Worm (Caenorhabditis elegans) whole organism, L4 larva: ENCODE data around the gene wago-4.

ENCODE experiments used
- F49E8.2 ChIP-seq: sonication (generic microtip); optimal IDR thresholded peaks from 2 replicates; lab custom pipeline; 2016; ENCODE audit warnings: missing compliant biosample characterization, mild to moderate bottlenecking, missing genetic modification characterization, borderline replicate concordance
- R02D3.7 ChIP-seq: fragments of 150-350 bp; sonication (generic microtip); optimal IDR thresholded peaks from 3 replicates; lab custom pipeline; 2014; ENCODE audit warnings: missing biosample characterization, missing genetic modification characterization
- T20F7.1 ChIP-seq: fragments of 200-800 bp; sonication (Bioruptor generic); optimal IDR thresholded peaks from 2 replicates; lab custom pipeline; 2018; ENCODE audit warnings: mild to moderate bottlenecking, missing genetic modification characterization, missing compliant biosample characterization
- T26A8.4 ChIP-seq: fragments of 200-800 bp; sonication (Bioruptor generic); IDR thresholded peaks from 2 replicates; pipeline ENCODE4 v1.3.6; 2022; ENCODE audit warnings: missing genetic modification characterization, missing compliant biosample characterization
- Y105C5A.15 ChIP-seq: fragments of 200-800 bp; sonication (Bioruptor generic); IDR thresholded peaks from 2 replicates; pipeline ENCODE4 v1.3.6; 2022; ENCODE audit warnings: missing genetic modification characterization, missing compliant biosample characterization
- Y48G9A.11 ChIP-seq: fragments of 200-800 bp; sonication (Bioruptor generic); IDR thresholded peaks from 2 replicates; pipeline ENCODE4 v1.3.6; 2022; ENCODE audit warnings: missing genetic modification reagents, missing genetic modification characterization, missing compliant biosample characterization
- Y75B8A.6 ChIP-seq: fragments of 200-800 bp; sonication (Bioruptor generic); IDR thresholded peaks from 2 replicates; pipeline ENCODE4 v1.3.6; 2022; ENCODE audit warnings: missing genetic modification reagents, missing genetic modification characterization, missing compliant biosample characterization
- ces-1 ChIP-seq: fragments of 150-350 bp; sonication (generic microtip); optimal IDR thresholded peaks from 4 replicates; lab custom pipeline; 2014; ENCODE audit warnings: missing biosample characterization, missing genetic modification reagents, missing genetic modification characterization
- daf-12 ChIP-seq: fragments of 150-350 bp; optimal IDR thresholded peaks from 2 replicates; lab custom pipeline; 2014; ENCODE audit warnings: missing biosample characterization, missing genetic modification reagents, missing genetic modification characterization
- dmd-6 ChIP-seq: fragments of 200-800 bp; sonication (Bioruptor generic); IDR thresholded peaks from 2 replicates; pipeline ENCODE4 v1.3.6; 2022; ENCODE audit warnings: missing genetic modification reagents, missing genetic modification characterization, missing compliant biosample characterization
- egl-27 ChIP-seq: sonication (generic microtip); optimal IDR thresholded peaks from 3 replicates; lab custom pipeline; 2017; ENCODE audit warnings: missing biosample characterization, missing genetic modification reagents, missing genetic modification characterization
- egl-43 ChIP-seq: fragments of 200-800 bp; sonication (Bioruptor generic); IDR thresholded peaks from 2 replicates; pipeline ENCODE4 v1.3.6; 2022; ENCODE audit warnings: missing genetic modification reagents, missing genetic modification characterization, missing compliant biosample characterization
- fkh-10 ChIP-seq: fragments of 150-350 bp; optimal IDR thresholded peaks from 2 replicates; lab custom pipeline; 2014; ENCODE audit warnings: missing biosample characterization, missing genetic modification reagents, missing genetic modification characterization
- hlh-11 ChIP-seq: fragments of 200-800 bp; sonication (Bioruptor generic); optimal IDR thresholded peaks from 2 replicates; lab custom pipeline; 2018; ENCODE audit warnings: mild to moderate bottlenecking, missing genetic modification characterization, missing compliant biosample characterization
- hlh-30 ChIP-seq: sonication (generic microtip); optimal IDR thresholded peaks from 2 replicates; lab custom pipeline; 2017; ENCODE audit warnings: antibody characterized with exemption, mild to moderate bottlenecking, missing genetic modification characterization, missing compliant biosample characterization; ENCODE audit not compliant: insufficient read depth
- hmg-1.1 ChIP-seq: fragments of 200-800 bp; sonication (Bioruptor generic); IDR thresholded peaks from 2 replicates; pipeline ENCODE4 v1.3.6; 2022; ENCODE audit warnings: missing genetic modification reagents, missing genetic modification characterization, missing compliant biosample characterization
- jun-1 ChIP-seq: fragments of 150-350 bp; optimal IDR thresholded peaks from 2 replicates; lab custom pipeline; 2014; ENCODE audit warnings: missing biosample characterization, missing genetic modification reagents, missing genetic modification characterization
- lin-1 ChIP-seq: fragments of 200-800 bp; sonication (Bioruptor generic); IDR thresholded peaks from 2 replicates; pipeline ENCODE4 v1.3.6; 2022; ENCODE audit warnings: missing genetic modification reagents, missing genetic modification characterization, missing compliant biosample characterization
- lin-13 ChIP-seq: fragments of 150-350 bp; optimal IDR thresholded peaks from 2 replicates; lab custom pipeline; 2014; ENCODE audit warnings: missing biosample characterization, missing genetic modification reagents, missing genetic modification characterization
- lin-38 ChIP-seq: fragments of 200-800 bp; sonication (Bioruptor generic); IDR thresholded peaks from 2 replicates; pipeline ENCODE4 v1.3.6; 2022; ENCODE audit warnings: missing genetic modification reagents, missing genetic modification characterization, missing compliant biosample characterization
- lir-3 ChIP-seq: sonication (generic microtip); optimal IDR thresholded peaks from 2 replicates; lab custom pipeline; 2016; ENCODE audit warnings: mild to moderate bottlenecking, missing genetic modification characterization, missing compliant biosample characterization
- mep-1 ChIP-seq: fragments of 150-350 bp; sonication (generic microtip); optimal IDR thresholded peaks from 3 replicates; lab custom pipeline; 2014; ENCODE audit warnings: missing biosample characterization, missing genetic modification characterization
- mxl-3 ChIP-seq: fragments of 200-800 bp; sonication (Bioruptor generic); optimal IDR thresholded peaks from 2 replicates; lab custom pipeline; 2018; ENCODE audit warnings: mild to moderate bottlenecking, missing genetic modification characterization, missing compliant biosample characterization
- nhr-10 ChIP-seq: fragments of 150-350 bp; optimal IDR thresholded peaks from 2 replicates; lab custom pipeline; 2014; ENCODE audit warnings: missing biosample characterization, missing genetic modification characterization
- nhr-102 ChIP-seq: sonication (generic microtip); optimal IDR thresholded peaks from 2 replicates; lab custom pipeline; 2016; ENCODE audit warnings: mild to moderate bottlenecking, missing genetic modification characterization, moderate library complexity, missing compliant biosample characterization
- nhr-11 ChIP-seq: fragments of 150-350 bp; optimal IDR thresholded peaks from 2 replicates; lab custom pipeline; 2014; ENCODE audit warnings: missing biosample characterization, missing genetic modification characterization
- nhr-28 ChIP-seq: fragments of 150-350 bp; optimal IDR thresholded peaks from 2 replicates; lab custom pipeline; 2014; ENCODE audit warnings: missing biosample characterization, missing genetic modification characterization
- nhr-41 ChIP-seq: fragments of 200-800 bp; sonication (Bioruptor generic); IDR thresholded peaks from 2 replicates; pipeline ENCODE4 v1.3.6; 2022; ENCODE audit warnings: missing genetic modification reagents, missing genetic modification characterization, missing compliant biosample characterization
- nhr-48 ChIP-seq: sonication (generic microtip); optimal IDR thresholded peaks from 2 replicates; lab custom pipeline; 2016; ENCODE audit warnings: mild to moderate bottlenecking, missing genetic modification characterization, missing compliant biosample characterization
- skn-1 ChIP-seq: fragments of 150-350 bp; optimal IDR thresholded peaks from 2 replicates; lab custom pipeline; 2014; ENCODE audit warnings: missing biosample characterization, missing genetic modification characterization
- snpc-1.2 ChIP-seq: fragments of 200-800 bp; sonication (Bioruptor generic); IDR thresholded peaks from 2 replicates; pipeline ENCODE4 v1.3.6; 2022; ENCODE audit warnings: missing genetic modification reagents, missing genetic modification characterization, missing compliant biosample characterization
- unc-62 ChIP-seq, 3 experiments: fragments of 150-350 bp in 1 of 3; sonication (generic microtip); optimal IDR thresholded peaks in 2 of 3; peaks in 1 of 3; 1 replicate in 1 of 3; 2 replicates in 2 of 3; lab custom pipeline; 2014 to 2017; ENCODE audit warnings: missing biosample characterization in 3 of 3, missing genetic modification characterization in 3 of 3, missing genetic modification reagents in 3 of 3, missing genotype in 1 of 3
- zip-11 ChIP-seq: fragments of 200-800 bp; sonication (Bioruptor generic); IDR thresholded peaks from 2 replicates; pipeline ENCODE4 v1.3.6; 2022; ENCODE audit warnings: missing genetic modification characterization, missing compliant biosample characterization
- zip-2 ChIP-seq: fragments of 150-350 bp; optimal IDR thresholded peaks from 2 replicates; lab custom pipeline; 2014; ENCODE audit warnings: missing biosample characterization, missing genetic modification characterization
- ztf-11 ChIP-seq: fragments of 150-350 bp; optimal IDR thresholded peaks from 2 replicates; lab custom pipeline; 2014; ENCODE audit warnings: missing biosample characterization, missing genetic modification characterization

Gene wago-4

DNA sequence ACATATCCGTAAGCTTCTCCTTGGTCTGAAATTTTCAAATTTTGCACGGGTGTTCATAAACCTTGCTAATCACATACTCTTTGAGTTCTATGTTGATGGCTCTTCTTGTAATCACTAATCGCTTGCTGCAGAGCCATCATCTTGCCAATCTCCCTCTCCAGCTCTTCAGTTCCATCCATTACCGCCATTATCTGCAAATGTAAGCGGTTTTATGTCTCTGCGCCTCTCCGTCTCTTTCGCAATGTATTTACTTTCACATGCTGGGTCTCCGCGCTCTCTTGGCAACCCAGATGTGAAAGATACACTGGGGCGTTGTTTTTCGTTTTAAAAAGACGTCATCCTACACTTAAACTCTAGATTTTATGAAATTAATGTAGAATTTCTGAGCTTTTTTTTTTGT lies 33.9 kb downstream of the wago-4 start (continued):
- no peak for TF ChIP-seq mxl-3 (GFP tag; lab: Kevin White, UChicago)
- peak; percentile 29; the same call in 1 of the 2 replicates for TF ChIP-seq lin-38 (GFP tag; lab: Robert Waterston, UW)
- TF ChIP-seq nhr-11 (tag; lab: Kevin White, UChicago) = peak; percentile 39
- peak; percentile 10 for TF ChIP-seq mep-1 (tag; lab: Kevin White, UChicago)
- no peak for TF ChIP-seq Y105C5A.15 (GFP tag; lab: Robert Waterston, UW)
- no peak for TF ChIP-seq Y75B8A.6 (GFP tag; lab: Robert Waterston, UW)
- no peak for TF ChIP-seq zip-11 (GFP tag; lab: Robert Waterston, UW)

DNA sequence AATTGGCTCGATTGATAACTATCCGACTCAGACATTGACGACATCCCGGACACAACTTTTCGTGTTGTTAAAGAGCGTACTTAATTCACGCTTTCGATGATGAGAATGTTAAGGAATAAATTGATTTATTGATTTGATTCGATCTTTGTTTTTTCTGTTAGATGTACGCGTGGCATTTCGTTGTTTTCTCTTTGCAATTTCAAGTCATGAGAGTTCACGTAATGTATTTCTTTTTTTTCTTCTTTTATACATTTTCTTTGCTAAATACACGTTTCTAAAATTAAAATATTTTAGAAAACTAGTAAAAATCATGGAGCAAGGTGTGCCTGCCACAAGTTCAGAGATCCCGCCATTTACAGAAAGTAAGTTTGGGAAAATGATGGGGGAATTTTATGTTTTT lies 35.3 kb downstream of the wago-4 start, which contains the start of the genes Y38F1A.1 and Y38F1A.2:
Gene Y38F1A.1, minus strand, starts transcription at position 101 of the 400 bp plus-strand sequence.
Gene Y38F1A.2, plus strand, starts transcription at position 289 of the 400 bp plus-strand sequence.
- TF ChIP-seq mxl-3 (GFP tag; lab: Kevin White, UChicago) (no peak), T26A8.4 (no peak), lin-13 (GFP tag; lab: Kevin White, UChicago) (no peak), nhr-102 (tag; lab: Kevin White, UChicago) (no peak), Y48G9A.11 (no peak), egl-27 (tag; lab: Kevin White, UChicago) (no peak), F49E8.2 (no peak), lir-3 (tag; lab: Kevin White, UChicago) (no peak), nhr-28 (tag; lab: Kevin White, UChicago) (no peak), ztf-11 (no peak), dmd-6 (GFP tag; lab: Robert Waterston, UW) (no peak), hlh-30 (tag; lab: Kevin White, UChicago) (no peak), hmg-1.1 (GFP tag; lab: Robert Waterston, UW) (no peak), fkh-10 (GFP tag; lab: Kevin White, UChicago) (no peak), R02D3.7 (tag; lab: Kevin White, UChicago) (no peak), ces-1 (GFP tag; lab: Kevin White, UChicago) (no peak), nhr-10 (no peak), zip-2 (tag; lab: Kevin White, UChicago) (no peak)

DNA sequence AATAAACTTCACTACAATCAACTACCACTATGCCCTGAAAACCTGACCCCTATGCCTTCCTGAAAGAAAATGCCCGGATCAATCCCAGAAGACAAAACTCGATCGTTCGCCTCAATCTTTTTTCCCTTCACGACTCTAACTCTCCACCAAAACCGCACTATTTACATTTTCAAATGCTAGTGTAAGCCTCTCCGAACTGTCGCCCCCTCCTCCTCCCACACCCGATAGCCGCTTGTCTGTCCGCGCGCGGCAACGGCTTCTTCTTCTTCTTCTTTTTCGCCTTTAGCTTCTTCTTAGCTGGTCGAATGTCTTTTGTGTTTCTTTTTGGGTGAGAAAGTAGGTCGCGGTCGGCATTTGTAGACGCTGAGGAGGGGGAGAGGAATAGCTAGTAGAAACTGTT lies 40.9 kb downstream of the wago-4 start:
- TF ChIP-seq unc-62 (GFP tag; optimal IDR thresholded peaks at IDR 0.05 in 1 of 2; lab: Kevin White, UChicago) = peak in 1 of 2 experiments; percentile 81
- TF ChIP-seq unc-62 (tag; optimal IDR thresholded peaks at IDR 0.05; lab: Kevin White, UChicago) = no peak
- TF ChIP-seq F49E8.2 = no peak

DNA sequence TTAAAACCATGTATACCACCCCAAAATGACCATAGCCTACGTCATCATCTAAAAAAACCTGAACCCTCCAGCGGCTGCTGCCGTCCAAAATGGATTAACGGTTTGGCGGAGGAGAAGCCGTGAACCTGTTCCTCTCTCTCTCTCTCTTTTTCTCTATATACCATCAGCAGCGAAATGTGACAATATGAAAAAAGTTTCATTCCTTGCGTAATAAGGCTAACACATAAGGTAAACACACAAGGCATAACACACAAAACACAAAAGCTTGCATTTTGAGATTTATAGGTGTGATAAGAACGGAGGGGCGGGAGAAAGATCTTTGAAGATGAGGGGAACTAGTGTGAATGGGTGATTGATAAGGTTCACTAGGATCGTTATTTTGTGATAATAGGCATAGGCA lies 41.9 kb downstream of the wago-4 start:
- TF ChIP-seq mxl-3 (GFP tag; lab: Kevin White, UChicago) = no peak
- TF ChIP-seq egl-27 (tag; lab: Kevin White, UChicago) = no peak
- TF ChIP-seq T20F7.1 (GFP tag; lab: Kevin White, UChicago) = no peak
- TF ChIP-seq daf-12 (tag; lab: Kevin White, UChicago) = no peak
- no peak for TF ChIP-seq R02D3.7 (tag; lab: Kevin White, UChicago)
- peak; percentile 42 for TF ChIP-seq nhr-48 (tag; lab: Kevin White, UChicago)
- no peak for TF ChIP-seq nhr-41
- TF ChIP-seq lin-1 (GFP tag; lab: Robert Waterston, UW) = no peak
- TF ChIP-seq snpc-1.2 (GFP tag; lab: Robert Waterston, UW) = no peak
- peak; percentile 45 for TF ChIP-seq hlh-11 (tag; lab: Kevin White, UChicago)
- no peak for TF ChIP-seq egl-43 (GFP tag; lab: Robert Waterston, UW)
- no peak for TF ChIP-seq jun-1 (tag; lab: Kevin White, UChicago)
- no peak for TF ChIP-seq Y105C5A.15 (GFP tag; lab: Robert Waterston, UW)
- TF ChIP-seq skn-1 (tag; lab: Kevin White, UChicago) = no peak
- TF ChIP-seq, all 104 proteins: peak for 2
